Worm (Caenorhabditis elegans) whole organism, midembryonic: Measurements from ENCODE around the gene Y80D4G.2.

Experiments used
- T22C8.4 ChIP-seq: fragments of 200-800 bp; sonication (Bioruptor generic); IDR thresholded peaks from 2 replicates; pipeline ENCODE4 v1.3.6; 2022; ENCODE audit warnings: missing genetic modification characterization, missing compliant biosample characterization
- cog-1 ChIP-seq: sonication (generic microtip); optimal IDR thresholded peaks from 2 replicates; lab custom pipeline; 2016; ENCODE audit warnings: missing genetic modification characterization, missing compliant biosample characterization
- klf-2 ChIP-seq: fragments of 200-800 bp; sonication (Bioruptor generic); conservative IDR thresholded peaks from 2 replicates; pipeline ENCODE4 v1.3.6; 2022; ENCODE audit warnings: missing genetic modification reagents, missing genetic modification characterization, missing compliant biosample characterization
- med-1 ChIP-seq: sonication (generic microtip); optimal IDR thresholded peaks from 2 replicates; lab custom pipeline; 2017; ENCODE audit warnings: missing genetic modification characterization, mild to moderate bottlenecking, missing compliant biosample characterization, antibody characterized with exemption, missing genetic modification reagents; ENCODE audit not compliant: insufficient read depth
- ref-1 ChIP-seq: fragments of 200-800 bp; sonication (Bioruptor generic); conservative IDR thresholded peaks from 2 replicates; pipeline ENCODE4 v1.3.6; 2022; ENCODE audit warnings: missing genetic modification reagents, missing genetic modification characterization, missing compliant biosample characterization
- tab-1 ChIP-seq: fragments of 200-800 bp; sonication (Bioruptor generic); IDR thresholded peaks from 2 replicates; pipeline ENCODE4 v1.3.6; 2022; ENCODE audit warnings: missing genetic modification characterization, missing compliant biosample characterization
- ztf-23 ChIP-seq: fragments of 200-800 bp; sonication (Bioruptor generic); IDR thresholded peaks from 2 replicates; pipeline ENCODE4 v1.3.6; 2022; ENCODE audit warnings: missing genetic modification reagents, missing genetic modification characterization, missing compliant biosample characterization

ce11 chrIII:7565247-7565646 is 29.1 kb downstream of the Y80D4G.2 start, which contains the start of gene ttr-8:
- TF ChIP-seq tab-1 (GFP tag; lab: Robert Waterston, UW) (no peak), T22C8.4 (GFP tag; lab: Robert Waterston, UW) (no peak), ref-1 (GFP tag; lab: Robert Waterston, UW) (no peak), ztf-23 (GFP tag; lab: Robert Waterston, UW) (no peak), med-1 (GFP tag; lab: Kevin White, UChicago) (no peak), klf-2 (GFP tag; lab: Robert Waterston, UW) (no peak), cog-1 (tag; lab: Kevin White, UChicago) (no peak)
